Fruit fly (Drosophila melanogaster): ENCODE results near the gene Mrp4.

dm6 chr3R:11578645-11579044 lies 9.6 kb downstream of the Mrp4 start, which contains the start of the genes CG6790 and CG5342:
- no peak for TF ChIP-seq CG5204 (GFP tag; optimal IDR thresholded peaks at IDR 0.05)
- no peak for TF ChIP-seq Clk (GFP tag; optimal IDR thresholded peaks at IDR 0.05)
- TF ChIP-seq toe (GFP tag; optimal IDR thresholded peaks at IDR 0.05), result no peak
- TF ChIP-seq kay (GFP tag; ENCODE audit: borderline replicate concordance), result no peak
